Fruit fly (Drosophila melanogaster): ENCODE results near the gene CG8353.

Gene CG8353

DNA sequence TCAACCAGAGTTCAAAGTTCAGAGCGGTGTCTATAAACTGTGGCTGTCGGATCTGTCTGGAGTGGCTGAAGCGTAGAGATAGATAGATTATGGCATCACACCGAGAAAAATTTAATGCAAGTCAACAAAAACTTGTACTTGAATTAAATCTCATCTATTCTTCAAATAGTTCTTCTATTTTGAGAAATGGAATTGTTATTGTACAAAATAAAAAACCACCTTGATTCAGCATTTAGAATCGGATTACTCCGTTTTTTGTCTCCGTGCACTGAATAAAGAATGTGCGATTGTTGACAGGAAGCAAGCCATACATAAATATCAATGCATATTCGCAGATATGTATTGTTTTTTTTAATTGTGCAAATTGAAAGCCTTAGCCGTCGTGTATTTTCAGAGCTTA, 15.8 kb downstream of the CG8353 start (continued):
- TF ChIP-seq CG16815 (GFP tag; optimal IDR thresholded peaks at IDR 0.05) (no peak), cwo (GFP tag; optimal IDR thresholded peaks at IDR 0.05) (no peak), Hsf (GFP tag; optimal IDR thresholded peaks at IDR 0.05) (no peak), mirr (GFP tag; optimal IDR thresholded peaks at IDR 0.05) (no peak), CTCF (GFP tag; optimal IDR thresholded peaks at IDR 0.05) (no peak), CG2678 (tag; optimal IDR thresholded peaks at IDR 0.05) (no peak), CG17612 (GFP tag; IDR thresholded peaks at IDR 0.05) (no peak), danr (GFP tag; IDR thresholded peaks at IDR 0.05) (no peak), HLH4C (GFP tag; IDR thresholded peaks at IDR 0.05; ENCODE audit: partially characterized antibody) (no peak), hth (optimal IDR thresholded peaks at IDR 0.05) (no peak), Chrac-16 (GFP tag; optimal IDR thresholded peaks at IDR 0.05) (no peak), CG12744 (GFP tag; optimal IDR thresholded peaks at IDR 0.05) (no peak), Poxn (GFP tag; IDR thresholded peaks at IDR 0.05) (no peak), Meics (GFP tag; optimal IDR thresholded peaks at IDR 0.05) (peak; percentile 6), lov (optimal IDR thresholded peaks at IDR 0.05) (no peak), lov (GFP tag; IDR thresholded peaks at IDR 0.05) (no peak), CG15601 (tag; optimal IDR thresholded peaks at IDR 0.05) (no peak), Tbp (GFP tag; optimal IDR thresholded peaks at IDR 0.05) (no peak), Awh (GFP tag; IDR thresholded peaks at IDR 0.05) (no peak), CG6689 (GFP tag; IDR thresholded peaks at IDR 0.05) (peak; percentile 52; the same call in 1 of the 2 replicates), CG34224 (GFP tag; IDR thresholded peaks at IDR 0.05; ENCODE audit: partially characterized antibody) (no peak), CG17912 (GFP tag; optimal IDR thresholded peaks at IDR 0.05) (no peak), Blimp-1 (GFP tag; optimal IDR thresholded peaks at IDR 0.05) (peak; percentile 9), CHES-1-like (GFP tag; optimal IDR thresholded peaks at IDR 0.05) (no peak), CG1233 (GFP tag; optimal IDR thresholded peaks at IDR 0.05) (no peak), CG4328 (GFP tag; optimal IDR thresholded peaks at IDR 0.05) (no peak), ftz-f1 (GFP tag; optimal IDR thresholded peaks at IDR 0.05) (no peak), slou (GFP tag; optimal IDR thresholded peaks at IDR 0.05) (no peak), tin (GFP tag; optimal IDR thresholded peaks at IDR 0.05) (no peak), vvl (GFP tag; IDR thresholded peaks at IDR 0.05) (peak; percentile 62), shn (GFP tag; optimal IDR thresholded peaks at IDR 0.05) (no peak), sens-2 (GFP tag; IDR thresholded peaks at IDR 0.05) (no peak), CG4707 (GFP tag; optimal IDR thresholded peaks at IDR 0.05) (no peak), inv (GFP tag; IDR thresholded peaks at IDR 0.05; ENCODE audit: partially characterized antibody) (no peak), CG6272 (GFP tag; IDR thresholded peaks at IDR 0.05) (no peak), CG5953 (GFP tag; IDR thresholded peaks at IDR 0.05) (no peak), h (optimal IDR thresholded peaks at IDR 0.05) (no peak), dan (GFP tag; IDR thresholded peaks at IDR 0.05) (no peak), CG6765 (GFP tag; optimal IDR thresholded peaks at IDR 0.05) (no peak), CG7786 (GFP tag; optimal IDR thresholded peaks at IDR 0.05) (no peak), CG12769 (tag; optimal IDR thresholded peaks at IDR 0.05) (no peak), CG14014 (GFP tag; IDR thresholded peaks at IDR 0.05) (peak; percentile 45), twi (tag; optimal IDR thresholded peaks at IDR 0.05) (no peak), CG8924 (tag; optimal IDR thresholded peaks at IDR 0.05) (no peak), onecut (GFP tag; IDR thresholded peaks at IDR 0.05) (peak; percentile 24), CG1602 (GFP tag; optimal IDR thresholded peaks at IDR 0.05) (peak; percentile 31), dm (GFP tag; optimal IDR thresholded peaks at IDR 0.05) (no peak), dysf (GFP tag; IDR thresholded peaks at IDR 0.05) (peak; percentile 46; the same call in 1 of the 3 replicates), chn (GFP tag; optimal IDR thresholded peaks at IDR 0.05) (peak; percentile 14), PHDP (tag; optimal IDR thresholded peaks at IDR 0.05) (no peak), tgo (GFP tag; IDR thresholded peaks at IDR 0.05) (peak; percentile 34; the same call in 2 of the 3 replicates), CoRest (tag; optimal IDR thresholded peaks at IDR 0.05) (peak; percentile 17), Xrp1 (GFP tag; IDR thresholded peaks at IDR 0.05) (peak; percentile 71; the same call in 1 of the 2 replicates), CG2889 (GFP tag; IDR thresholded peaks at IDR 0.05) (no peak)

Measured in whole organism, embryonic.